Worm (Caenorhabditis elegans): Measurements from ENCODE around the gene C50E3.7.

The C50E3.7 gene

DNA sequence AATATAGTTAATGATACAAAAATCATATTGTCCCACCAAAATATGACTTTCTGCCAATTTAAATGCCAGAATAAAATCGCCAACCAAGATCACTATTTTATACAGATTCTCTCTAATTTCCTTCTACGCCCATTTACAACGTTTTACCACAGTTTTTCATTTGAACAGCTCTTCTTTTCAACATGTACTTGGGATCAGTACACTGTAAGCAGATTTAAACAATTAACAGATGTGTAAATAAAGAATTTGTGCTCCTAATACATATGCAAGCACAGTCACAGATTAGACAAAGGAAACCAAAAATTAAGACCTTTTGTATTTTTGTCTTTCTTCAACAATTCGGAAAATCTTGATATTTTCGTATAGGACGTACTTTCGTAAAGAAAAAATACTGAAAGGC lies 45.2 kb upstream of the C50E3.7 start, which contains the start of gene F07C4.11:
Gene F07C4.11 (minus strand): TSS at position 101 of the 400 bp plus-strand sequence.
- TF ChIP-seq T20F7.1 (GFP tag; optimal IDR thresholded peaks at IDR 0.05) (no peak), lin-13 (GFP tag; optimal IDR thresholded peaks at IDR 0.05) (no peak), duxl-1 (tag; optimal IDR thresholded peaks at IDR 0.05; ENCODE audit: poor library complexity) (no peak), nhr-25 (tag; optimal IDR thresholded peaks at IDR 0.05; ENCODE audit: borderline replicate concordance, insufficient read depth) (no peak), mdl-1 (tag; optimal IDR thresholded peaks at IDR 0.05) (no peak), F37D6.2 (tag; optimal IDR thresholded peaks at IDR 0.05) (no peak), mxl-2 (GFP tag; conservative IDR thresholded peaks at IDR 0.05) (no peak), gei-8 (GFP tag; optimal IDR thresholded peaks at IDR 0.05) (no peak), hif-1 (tag; optimal IDR thresholded peaks at IDR 0.05) (no peak), F44E2.7 (GFP tag; IDR thresholded peaks at IDR 0.05) (no peak), attf-4 (tag; optimal IDR thresholded peaks at IDR 0.05) (no peak), nhr-102 (tag; optimal IDR thresholded peaks at IDR 0.05) (no peak), tra-1 (GFP tag; IDR thresholded peaks at IDR 0.05) (no peak), aly-2 (tag; optimal IDR thresholded peaks at IDR 0.05) (no peak), ceh-28 (tag; optimal IDR thresholded peaks at IDR 0.05) (no peak), dmd-6 (GFP tag; IDR thresholded peaks at IDR 0.05) (no peak), ceh-44 (GFP tag; IDR thresholded peaks at IDR 0.05) (no peak)

DNA sequence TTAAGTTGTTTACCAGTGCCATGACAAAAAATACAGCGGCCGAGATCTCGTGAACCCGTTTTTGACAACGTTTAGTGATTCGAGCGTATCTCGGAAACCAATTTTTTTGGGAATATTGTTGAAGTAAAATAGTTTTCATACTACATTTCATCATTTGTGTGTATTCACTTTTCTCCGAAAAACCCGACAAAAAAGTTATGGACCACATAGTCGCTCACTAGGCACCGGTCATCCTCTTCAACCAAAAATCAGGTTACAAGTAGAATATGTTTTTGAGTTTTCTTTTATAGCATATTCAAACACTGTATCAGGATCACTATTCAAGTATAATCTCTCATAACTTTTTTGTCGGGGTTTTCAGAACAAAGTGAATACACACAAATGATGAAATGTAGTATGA lies 43.5 kb upstream of the C50E3.7 start:
- TF ChIP-seq unc-62 (GFP tag; optimal IDR thresholded peaks at IDR 0.05 in 1 of 2) (peak in 1 of 2 experiments; percentile 92), unc-62 (tag; optimal IDR thresholded peaks at IDR 0.05) (no peak), ceh-82 (tag; optimal IDR thresholded peaks at IDR 0.05) (no peak), nhr-102 (tag; optimal IDR thresholded peaks at IDR 0.05) (no peak)

DNA sequence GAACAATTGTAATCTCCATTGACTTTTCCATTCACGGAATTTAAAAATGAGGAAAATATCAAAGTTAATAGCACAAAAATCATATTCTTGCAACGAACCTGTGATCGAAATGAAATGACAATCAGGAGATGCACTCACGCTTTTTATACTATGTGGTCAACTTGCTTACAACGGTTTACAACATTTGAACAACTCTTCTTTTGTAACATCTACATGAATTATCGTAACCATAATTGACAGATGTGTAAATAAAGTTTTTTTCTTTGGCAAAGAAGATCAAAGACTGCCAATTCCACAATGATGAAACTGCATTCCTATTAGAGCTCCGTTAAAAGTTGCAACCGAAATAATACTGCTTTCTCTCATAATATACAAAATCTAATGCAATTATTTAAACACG lies 41.6 kb upstream of the C50E3.7 start, which contains the start of gene F07C4.10:
Gene F07C4.10 (minus strand): TSS at position 101 of the 400 bp plus-strand sequence.
- TF ChIP-seq fos-1 (tag; optimal IDR thresholded peaks at IDR 0.05) = no peak
- no peak for TF ChIP-seq ama-1 (optimal IDR thresholded peaks at IDR 0.05)
- no peak for TF ChIP-seq aha-1 (tag)
- no peak for TF ChIP-seq R02D3.7 (tag; optimal IDR thresholded peaks at IDR 0.05)
- no peak for TF ChIP-seq lin-38 (GFP tag; IDR thresholded peaks at IDR 0.05)
- TF ChIP-seq nhr-10 (tag; optimal IDR thresholded peaks at IDR 0.05) = no peak
- TF ChIP-seq hlh-11 (tag; optimal IDR thresholded peaks at IDR 0.05) = no peak
- TF ChIP-seq egl-43 (GFP tag; IDR thresholded peaks at IDR 0.05) = no peak
- TF ChIP-seq nhr-48 (tag; optimal IDR thresholded peaks at IDR 0.05) = no peak
- no peak for TF ChIP-seq tag-97 (GFP tag; IDR thresholded peaks at IDR 0.05)
- TF ChIP-seq lin-1 (GFP tag; IDR thresholded peaks at IDR 0.05) = no peak
- no peak for TF ChIP-seq Y75B8A.6 (GFP tag; IDR thresholded peaks at IDR 0.05)
- no peak for TF ChIP-seq ceh-32 (tag; optimal IDR thresholded peaks at IDR 0.05; ENCODE audit: poor library complexity)
- no peak for TF ChIP-seq daf-12 (tag; optimal IDR thresholded peaks at IDR 0.05)
- no peak for TF ChIP-seq snpc-4 (tag; optimal IDR thresholded peaks at IDR 0.05)
- TF ChIP-seq Y105C5A.15 (GFP tag; IDR thresholded peaks at IDR 0.05) = no peak
- no peak for TF ChIP-seq lin-39 (tag; optimal IDR thresholded peaks at IDR 0.05)

DNA sequence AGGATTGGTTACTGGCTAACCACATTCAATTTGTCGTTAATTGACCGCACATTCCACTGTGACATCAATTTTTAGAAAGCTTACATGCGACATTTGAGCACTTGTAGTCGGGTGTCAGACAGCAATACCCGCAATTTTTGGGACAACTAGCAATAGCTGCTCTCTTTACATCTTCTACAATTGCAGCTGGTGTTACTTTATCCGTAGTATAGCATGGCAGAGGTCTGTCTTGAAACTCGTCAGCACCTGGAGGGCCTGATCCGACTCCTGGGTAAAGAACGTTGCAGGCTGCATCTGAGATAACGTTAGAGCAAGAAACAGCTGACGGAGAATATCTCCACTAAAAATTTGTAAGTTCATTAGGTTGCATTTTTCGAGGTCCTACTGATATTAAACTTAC lies 41.2 kb upstream of the C50E3.7 start:
- TF ChIP-seq ceh-82 (tag; optimal IDR thresholded peaks at IDR 0.05) (no peak), aha-1 (tag) (peak; percentile 78), unc-62 (GFP tag; optimal IDR thresholded peaks at IDR 0.05 in 1 of 2) (peak in 1 of 2 experiments; percentile 76), unc-62 (tag; optimal IDR thresholded peaks at IDR 0.05) (no peak)

Measured in whole organism, L4 larva.